Fruit fly (Drosophila melanogaster) whole organism, embryonic: Measurements from ENCODE around the gene CG13482.

Source experiments
- Bgb ChIP-seq: fragments of 200-800 bp; sonication (Bioruptor generic); IDR thresholded peaks from 2 replicates; pipeline ENCODE4 v1.3.6; 2022; ENCODE audit warnings: missing biosample characterization, missing genetic modification characterization; ENCODE audit not compliant: partially characterized antibody
- CG10147 ChIP-seq: fragments of 200-800 bp; sonication (Bioruptor generic); optimal IDR thresholded peaks from 2 replicates; lab custom pipeline; 2019; ENCODE audit warnings: missing biosample characterization, mild to moderate bottlenecking, missing genetic modification characterization, moderate library complexity
- CG10267 ChIP-seq: fragments of 200-800 bp; sonication (Bioruptor generic); optimal IDR thresholded peaks from 2 replicates; lab custom pipeline; 2018; ENCODE audit warnings: missing biosample characterization, mild to moderate bottlenecking, missing genetic modification characterization, moderate library complexity
- CG10959 ChIP-seq: fragments of 200-800 bp; sonication (Bioruptor generic); IDR thresholded peaks from 2 replicates; pipeline ENCODE4 v1.3.6; 2022; ENCODE audit warnings: missing biosample characterization, missing genetic modification characterization
- CG11093 ChIP-seq: fragments of 200-800 bp; sonication (Bioruptor generic); IDR thresholded peaks from 3 replicates; pipeline ENCODE4 v1.3.6; 2022; ENCODE audit warnings: missing biosample characterization, missing genetic modification characterization
- CG11695 ChIP-seq: fragments of 200-800 bp; sonication (Bioruptor generic); IDR thresholded peaks from 3 replicates; pipeline ENCODE4 v1.3.6; 2022; ENCODE audit warnings: missing biosample characterization, missing genetic modification characterization
- CG12299 ChIP-seq: fragments of 200-800 bp; sonication (Bioruptor generic); optimal IDR thresholded peaks from 2 replicates; lab custom pipeline; 2018; ENCODE audit warnings: missing biosample characterization, mild to moderate bottlenecking, missing genetic modification characterization
- CG12659 ChIP-seq: fragments of 200-800 bp; sonication (Bioruptor generic); optimal IDR thresholded peaks from 3 replicates; lab custom pipeline; 2017; ENCODE audit warnings: mild to moderate bottlenecking, missing biosample characterization, missing genetic modification reagents, missing genetic modification characterization
- CG15011 ChIP-seq: fragments of 200-800 bp; sonication (Bioruptor generic); optimal IDR thresholded peaks from 3 replicates; lab custom pipeline; 2018; ENCODE audit warnings: missing biosample characterization, mild to moderate bottlenecking, missing genetic modification characterization
- CG15514 ChIP-seq: fragments of 200-800 bp; sonication (Bioruptor generic); optimal IDR thresholded peaks from 3 replicates; lab custom pipeline; 2017; ENCODE audit warnings: missing biosample characterization, missing genetic modification characterization, mild to moderate bottlenecking, moderate library complexity, missing genetic modification reagents
- CG16779 ChIP-seq: fragments of 200-800 bp; sonication (Bioruptor generic); IDR thresholded peaks from 2 replicates; pipeline ENCODE4 v1.3.6; 2022; ENCODE audit warnings: missing biosample characterization, missing genetic modification characterization
- CG17385 ChIP-seq: fragments of 200-800 bp; sonication (Bioruptor generic); optimal IDR thresholded peaks from 3 replicates; lab custom pipeline; 2018; ENCODE audit warnings: missing biosample characterization, mild to moderate bottlenecking, missing genetic modification characterization
- CG17612 ChIP-seq: fragments of 200-800 bp; sonication (Bioruptor generic); IDR thresholded peaks from 2 replicates; pipeline ENCODE4 v1.3.6; 2022; ENCODE audit warnings: missing biosample characterization, missing genetic modification characterization
- CG18262 ChIP-seq: fragments of 200-800 bp; optimal IDR thresholded peaks from 3 replicates; lab custom pipeline; 2019; ENCODE audit warnings: missing biosample characterization, mild to moderate bottlenecking, missing genetic modification characterization, moderate library complexity
- CG18764 ChIP-seq: fragments of 200-800 bp; sonication (Bioruptor generic); optimal IDR thresholded peaks from 3 replicates; lab custom pipeline; 2016; ENCODE audit warnings: missing biosample characterization, missing genetic modification characterization
- CG30403 ChIP-seq: fragments of 200-800 bp; sonication (Bioruptor generic); optimal IDR thresholded peaks from 3 replicates; lab custom pipeline; 2016; ENCODE audit warnings: missing biosample characterization, missing genetic modification characterization
- CG31224 ChIP-seq: fragments of 200-800 bp; sonication (Bioruptor generic); IDR thresholded peaks from 2 replicates; pipeline ENCODE4 v1.3.6; 2022; ENCODE audit warnings: missing biosample characterization, missing genetic modification characterization
- CG3281 ChIP-seq: fragments of 200-800 bp; sonication (Bioruptor generic); optimal IDR thresholded peaks from 3 replicates; lab custom pipeline; 2017; ENCODE audit warnings: missing biosample characterization, mild to moderate bottlenecking, missing genetic modification characterization
- CG33213 ChIP-seq: fragments of 200-800 bp; sonication (Bioruptor generic); optimal IDR thresholded peaks from 3 replicates; lab custom pipeline; 2016; ENCODE audit warnings: missing biosample characterization, missing genetic modification characterization
- CG34376 ChIP-seq: fragments of 200-800 bp; sonication (Bioruptor generic); optimal IDR thresholded peaks from 2 replicates; lab custom pipeline; 2018; ENCODE audit warnings: missing biosample characterization, mild to moderate bottlenecking, missing genetic modification characterization
- CG6254 ChIP-seq: fragments of 200-800 bp; sonication (Bioruptor generic); optimal IDR thresholded peaks from 3 replicates; lab custom pipeline; 2017; ENCODE audit warnings: mild to moderate bottlenecking, missing biosample characterization, missing genetic modification reagents, missing genetic modification characterization
- CG6689 ChIP-seq: fragments of 200-800 bp; sonication (Bioruptor generic); IDR thresholded peaks from 2 replicates; pipeline ENCODE4 v1.3.6; 2022; ENCODE audit warnings: missing biosample characterization, missing genetic modification characterization
- CG6813 ChIP-seq: fragments of 200-800 bp; sonication (Bioruptor generic); optimal IDR thresholded peaks from 2 replicates; lab custom pipeline; 2017; ENCODE audit warnings: missing biosample characterization, missing genetic modification characterization, mild to moderate bottlenecking, moderate library complexity, missing genetic modification reagents
- CG7745 ChIP-seq: fragments of 200-800 bp; sonication (Bioruptor generic); optimal IDR thresholded peaks from 2 replicates; lab custom pipeline; 2018; ENCODE audit warnings: missing biosample characterization, mild to moderate bottlenecking, missing genetic modification characterization, moderate library complexity
- CG7839 ChIP-seq: fragments of 200-800 bp; sonication (Bioruptor generic); optimal IDR thresholded peaks from 3 replicates; lab custom pipeline; 2018; ENCODE audit warnings: missing biosample characterization, mild to moderate bottlenecking, missing genetic modification characterization, moderate library complexity
- CG8290 ChIP-seq, 3 experiments: fragments of 200-800 bp; sonication (Bioruptor generic); optimal IDR thresholded peaks; 2 replicates each; lab custom pipeline; 2016 to 2019; ENCODE audit warnings: missing biosample characterization in 3 of 3, missing genetic modification characterization in 3 of 3, mild to moderate bottlenecking in 2 of 3, moderate library complexity in 1 of 3
- CG9932 ChIP-seq: fragments of 200-800 bp; sonication (Bioruptor generic); IDR thresholded peaks from 2 replicates; pipeline ENCODE4 v1.3.6; 2022; ENCODE audit warnings: missing biosample characterization, missing genetic modification characterization
- CoRest ChIP-seq: fragments of 200-800 bp; sonication (Bioruptor generic); optimal IDR thresholded peaks from 3 replicates; lab custom pipeline; 2018; ENCODE audit warnings: missing biosample characterization, mild to moderate bottlenecking, missing genetic modification characterization, moderate library complexity
- Dek ChIP-seq: fragments of 200-800 bp; sonication (Bioruptor generic); optimal IDR thresholded peaks from 3 replicates; lab custom pipeline; 2019; ENCODE audit warnings: missing biosample characterization, mild to moderate bottlenecking, missing genetic modification characterization, moderate library complexity
- Fer3 ChIP-seq: fragments of 200-800 bp; sonication (Bioruptor generic); optimal IDR thresholded peaks from 2 replicates; lab custom pipeline; 2018; ENCODE audit warnings: missing biosample characterization, mild to moderate bottlenecking, missing genetic modification characterization, moderate library complexity
- Lim3 ChIP-seq: fragments of 200-800 bp; sonication (Bioruptor generic); IDR thresholded peaks from 2 replicates; pipeline ENCODE4 v1.3.6; 2022; ENCODE audit warnings: missing biosample characterization, missing genetic modification characterization
- Meics ChIP-seq: fragments of 200-800 bp; sonication (Bioruptor generic); optimal IDR thresholded peaks from 2 replicates; lab custom pipeline; 2017; ENCODE audit warnings: missing biosample characterization, mild to moderate bottlenecking, missing genetic modification characterization
- NFAT ChIP-seq: fragments of 200-800 bp; sonication (Bioruptor generic); IDR thresholded peaks from 2 replicates; pipeline ENCODE4 v1.3.6; 2022; ENCODE audit warnings: missing biosample characterization, missing genetic modification characterization
- NfI ChIP-seq: fragments of 200-800 bp; sonication (Bioruptor generic); optimal IDR thresholded peaks from 3 replicates; lab custom pipeline; 2018; ENCODE audit warnings: missing biosample characterization, mild to moderate bottlenecking, missing genetic modification characterization, moderate library complexity
- Side ChIP-seq: fragments of 200-800 bp; sonication (Bioruptor generic); optimal IDR thresholded peaks from 2 replicates; lab custom pipeline; 2016; ENCODE audit warnings: missing biosample characterization, missing genetic modification characterization
- al ChIP-seq: fragments of 200-800 bp; sonication (Bioruptor generic); IDR thresholded peaks from 2 replicates; pipeline ENCODE4 v1.3.6; 2022; ENCODE audit warnings: missing biosample characterization, missing genetic modification characterization
- bab2 ChIP-seq: fragments of 200-800 bp; sonication (Bioruptor generic); optimal IDR thresholded peaks from 2 replicates; lab custom pipeline; 2016; ENCODE audit warnings: missing biosample characterization, missing genetic modification characterization
- bcd ChIP-seq: fragments of 200-800 bp; sonication (Bioruptor generic); optimal IDR thresholded peaks from 2 replicates; lab custom pipeline; 2017; ENCODE audit warnings: missing biosample characterization, mild to moderate bottlenecking, missing genetic modification characterization
- bsh ChIP-seq, 2 experiments: fragments of 200-800 bp; sonication (Bioruptor generic); optimal IDR thresholded peaks; 2 replicates each; lab custom pipeline; 2017 to 2018; ENCODE audit warnings: mild to moderate bottlenecking in 2 of 2, missing biosample characterization in 2 of 2, missing genetic modification characterization in 2 of 2, moderate library complexity in 1 of 2
- dati ChIP-seq: fragments of 200-800 bp; sonication (Bioruptor generic); IDR thresholded peaks from 2 replicates; pipeline ENCODE4 v1.3.6; 2022; ENCODE audit warnings: missing biosample characterization, missing genetic modification characterization
- grau ChIP-seq: fragments of 200-800 bp; optimal IDR thresholded peaks from 3 replicates; lab custom pipeline; 2019; ENCODE audit warnings: missing biosample characterization, mild to moderate bottlenecking, missing genetic modification characterization, moderate library complexity
- hth ChIP-seq: fragments of >200 bp; optimal IDR thresholded peaks from 2 replicates; lab custom pipeline; 2017; ENCODE audit warnings: inconsistent platforms
- ind ChIP-seq: fragments of 200-800 bp; sonication (Bioruptor generic); optimal IDR thresholded peaks from 3 replicates; lab custom pipeline; 2016; ENCODE audit warnings: missing biosample characterization, missing genetic modification characterization
- ken ChIP-seq: fragments of 200-800 bp; sonication (Bioruptor generic); IDR thresholded peaks from 3 replicates; pipeline ENCODE4 v1.3.6; 2022; ENCODE audit warnings: missing biosample characterization, missing genetic modification characterization
- lab ChIP-seq: fragments of 200-800 bp; sonication (Bioruptor generic); optimal IDR thresholded peaks from 3 replicates; lab custom pipeline; 2017; ENCODE audit warnings: missing biosample characterization, missing genetic modification characterization, mild to moderate bottlenecking, moderate library complexity, missing genetic modification reagents
- mld ChIP-seq: fragments of 200-800 bp; sonication (Bioruptor generic); IDR thresholded peaks from 3 replicates; pipeline ENCODE4 v1.3.6; 2022; ENCODE audit warnings: missing biosample characterization, missing genetic modification characterization; ENCODE audit not compliant: partially characterized antibody
- nmo ChIP-seq: fragments of 200-800 bp; sonication (Bioruptor generic); optimal IDR thresholded peaks from 2 replicates; lab custom pipeline; 2018; ENCODE audit warnings: missing biosample characterization, mild to moderate bottlenecking, missing genetic modification characterization, moderate library complexity
- sima ChIP-seq: fragments of 200-800 bp; sonication (Bioruptor generic); optimal IDR thresholded peaks from 2 replicates; lab custom pipeline; 2016; ENCODE audit warnings: missing biosample characterization, missing genetic modification characterization
- tap ChIP-seq: fragments of 200-800 bp; optimal IDR thresholded peaks from 3 replicates; lab custom pipeline; 2019; ENCODE audit warnings: missing biosample characterization, mild to moderate bottlenecking, missing genetic modification characterization, moderate library complexity
- tgo ChIP-seq: fragments of 200-800 bp; sonication (Bioruptor generic); IDR thresholded peaks from 3 replicates; pipeline ENCODE4 v1.3.6; 2022; ENCODE audit warnings: missing biosample characterization, missing genetic modification characterization

The CG13482 gene

dm6 chr3L:14335880-14336279 is 6.7 kb downstream of the CG13482 start (continued):
- TF ChIP-seq ind (GFP tag; lab: Kevin White, UChicago) = peak; percentile 53
- no peak for TF ChIP-seq Dek (tag; lab: Kevin White, UChicago)
- peak; percentile 73 for TF ChIP-seq CG6689 (GFP tag; lab: Robert Waterston, UW)
- peak; percentile 72 for TF ChIP-seq CG11695 (GFP tag; lab: Robert Waterston, UW)
- TF ChIP-seq CG12299 (tag; lab: Kevin White, UChicago) = no peak
- peak; percentile 23 for TF ChIP-seq CG7839 (tag; lab: Kevin White, UChicago)
- no peak for TF ChIP-seq sima (GFP tag; lab: Kevin White, UChicago)
- peak; percentile 50 for TF ChIP-seq bcd (GFP tag; lab: Kevin White, UChicago)
- peak; percentile 7 for TF ChIP-seq CG30403 (GFP tag; lab: Kevin White, UChicago)
- TF ChIP-seq CG31224 (GFP tag; lab: Robert Waterston, UW) = peak; percentile 84
- 0 out of 3 replicates have a peak, but pooled peaks have one; percentile 36 for TF ChIP-seq CG11093
- TF ChIP-seq NFAT (GFP tag; lab: Robert Waterston, UW) = no peak; the same call in 1 of the 2 replicates
- no peak for TF ChIP-seq ken (GFP tag; lab: Robert Waterston, UW)
- peak; percentile 78 for TF ChIP-seq CG18262
- TF ChIP-seq CG16779 (GFP tag; lab: Robert Waterston, UW) = 0 out of 2 replicates have a peak, but pooled peaks have one; percentile 29
- TF ChIP-seq CG17385 = no peak
- peak; percentile 51 for TF ChIP-seq nmo
- peak; percentile 65 for TF ChIP-seq Side (GFP tag; lab: Kevin White, UChicago)
- peak in 1 of 2 experiments; percentile 62 for TF ChIP-seq bsh (GFP tag; optimal IDR thresholded peaks at IDR 0.05; lab: Kevin White, UChicago)
- TF ChIP-seq Lim3 (GFP tag; lab: Robert Waterston, UW) = no peak
- no peak for TF ChIP-seq CG8290 (GFP tag; optimal IDR thresholded peaks at IDR 0.05; lab: Kevin White, UChicago)
- TF ChIP-seq CG8290 (tag; optimal IDR thresholded peaks at IDR 0.05; lab: Kevin White, UChicago) = peak in 1 of 2 experiments; percentile 6
- peak; percentile 74 for TF ChIP-seq CG17612 (GFP tag; lab: Robert Waterston, UW)
- no peak for TF ChIP-seq CG15011 (GFP tag; lab: Kevin White, UChicago)
- TF ChIP-seq Meics = peak; percentile 66
- no peak for TF ChIP-seq bab2 (GFP tag; lab: Kevin White, UChicago)
- no peak for TF ChIP-seq CG12659
- TF ChIP-seq Bgb = no peak
- TF ChIP-seq grau (tag; lab: Kevin White, UChicago) = peak; percentile 31
- no peak for TF ChIP-seq CG18764 (GFP tag; lab: Kevin White, UChicago)
- peak; percentile 72; the same call in 2 of the 3 replicates for TF ChIP-seq tgo
- TF ChIP-seq CG7745 (tag; lab: Kevin White, UChicago) = no peak
- no peak for TF ChIP-seq CG34376 (GFP tag; lab: Kevin White, UChicago)
- TF ChIP-seq CG9932 (GFP tag; lab: Robert Waterston, UW) = peak; percentile 83
- TF ChIP-seq dati (GFP tag; lab: Robert Waterston, UW) = no peak
- no peak for TF ChIP-seq mld
- peak; percentile 63 for TF ChIP-seq CG10267 (tag; lab: Kevin White, UChicago)
- TF ChIP-seq al (GFP tag; lab: Robert Waterston, UW) = peak; percentile 87
- peak; percentile 7 for TF ChIP-seq CG6254 (GFP tag; lab: Kevin White, UChicago)
- peak; percentile 65 for TF ChIP-seq CG3281 (GFP tag; lab: Kevin White, UChicago)
- peak; percentile 38 for TF ChIP-seq CG15514 (GFP tag; lab: Kevin White, UChicago)
- peak; percentile 63 for TF ChIP-seq CG10147 (GFP tag; lab: Kevin White, UChicago)
- peak; percentile 15 for TF ChIP-seq tap (tag; lab: Kevin White, UChicago)
- TF ChIP-seq lab (GFP tag; lab: Kevin White, UChicago) = peak; percentile 66
- no peak for TF ChIP-seq NfI (GFP tag; lab: Kevin White, UChicago)
- TF ChIP-seq CoRest = peak; percentile 2
- peak; percentile 67 for TF ChIP-seq CG6813
- no peak for TF ChIP-seq hth (lab: Kevin White, UChicago)
- peak; percentile 68 for TF ChIP-seq CG10959 (GFP tag; lab: Robert Waterston, UW)
- peak; percentile 62 for TF ChIP-seq Fer3 (tag; lab: Kevin White, UChicago)
- peak; percentile 6 for TF ChIP-seq CG33213
